Worm (Caenorhabditis elegans) whole organism, L3 larva: ENCODE data around the gene twk-16.

Experiments used
- R02D3.7 ChIP-seq: fragments of 150-350 bp; optimal IDR thresholded peaks from 2 replicates; lab custom pipeline; 2014; ENCODE audit warnings: missing biosample characterization, missing genetic modification characterization
- ZK546.5 ChIP-seq: sonication (generic microtip); optimal IDR thresholded peaks from 2 replicates; lab custom pipeline; 2017; ENCODE audit warnings: missing biosample characterization, missing genetic modification characterization
- aly-2 ChIP-seq: fragments of 150-350 bp; optimal IDR thresholded peaks from 2 replicates; lab custom pipeline; 2014; ENCODE audit warnings: missing biosample characterization, missing genetic modification characterization
- ama-1 ChIP-seq: fragments of 150-350 bp; optimal IDR thresholded peaks from 2 replicates; lab custom pipeline; 2018
- ceh-16 ChIP-seq: sonication (generic microtip); optimal IDR thresholded peaks from 2 replicates; lab custom pipeline; 2017; ENCODE audit warnings: missing biosample characterization, missing genetic modification characterization
- ceh-28 ChIP-seq: fragments of 150-350 bp; optimal IDR thresholded peaks from 2 replicates; lab custom pipeline; 2014; ENCODE audit warnings: missing biosample characterization, missing genetic modification reagents, missing genetic modification characterization
- ceh-82 ChIP-seq: fragments of 150-350 bp; optimal IDR thresholded peaks from 2 replicates; lab custom pipeline; 2014; ENCODE audit warnings: missing biosample characterization, missing genetic modification characterization
- ceh-9 ChIP-seq: sonication (generic microtip); optimal IDR thresholded peaks from 2 replicates; lab custom pipeline; 2018; ENCODE audit warnings: missing biosample characterization, missing genetic modification characterization
- daf-12 ChIP-seq: fragments of 150-350 bp; optimal IDR thresholded peaks from 2 replicates; lab custom pipeline; 2014; ENCODE audit warnings: missing biosample characterization, missing genetic modification reagents, missing genetic modification characterization
- egl-27 ChIP-seq: sonication (generic microtip); optimal IDR thresholded peaks from 4 replicates; lab custom pipeline; 2017; ENCODE audit warnings: missing biosample characterization, missing genetic modification reagents, missing genetic modification characterization
- egl-5 ChIP-seq: fragments of 150-350 bp; optimal IDR thresholded peaks from 2 replicates; lab custom pipeline; 2017; ENCODE audit warnings: missing biosample characterization, missing genetic modification reagents, missing genetic modification characterization, inconsistent platforms
- elt-1 ChIP-seq: fragments of 150-350 bp; optimal IDR thresholded peaks from 2 replicates; lab custom pipeline; 2014; ENCODE audit warnings: missing biosample characterization, missing genetic modification characterization
- elt-2 ChIP-seq: sonication (generic microtip); optimal IDR thresholded peaks from 2 replicates; lab custom pipeline; 2016; ENCODE audit warnings: missing genetic modification reagents, mild to moderate bottlenecking, missing genetic modification characterization, missing compliant biosample characterization
- elt-3 ChIP-seq, 3 experiments: fragments of 150-350 bp in 1 of 3; sonication (generic microtip) in 2 of 3; optimal IDR thresholded peaks; 2 replicates in 2 of 3; 4 replicates in 1 of 3; lab custom pipeline; 2014 to 2017; ENCODE audit warnings: missing biosample characterization in 3 of 3, missing genetic modification characterization in 3 of 3
- eor-1 ChIP-seq, 2 experiments: fragments of 150-350 bp; optimal IDR thresholded peaks; 2 replicates each; lab custom pipeline; 2014 to 2018; ENCODE audit warnings: missing biosample characterization in 2 of 2, missing genetic modification characterization in 2 of 2
- fkh-10 ChIP-seq: sonication (generic microtip); optimal IDR thresholded peaks from 2 replicates; lab custom pipeline; 2017; ENCODE audit warnings: missing biosample characterization, missing genetic modification reagents, missing genetic modification characterization
- fkh-2 ChIP-seq: fragments of 150-350 bp; optimal IDR thresholded peaks from 2 replicates; lab custom pipeline; 2014; ENCODE audit warnings: missing biosample characterization, missing genetic modification reagents, missing genetic modification characterization
- fos-1 ChIP-seq: fragments of 150-350 bp; optimal IDR thresholded peaks from 2 replicates; lab custom pipeline; 2014; ENCODE audit warnings: missing biosample characterization, missing genetic modification characterization
- hmg-11 ChIP-seq: sonication (generic microtip); optimal IDR thresholded peaks from 2 replicates; lab custom pipeline; 2016; ENCODE audit warnings: missing genetic modification characterization, missing compliant biosample characterization
- jun-1 ChIP-seq: fragments of 150-350 bp; optimal IDR thresholded peaks from 2 replicates; lab custom pipeline; 2014; ENCODE audit warnings: missing biosample characterization, missing genetic modification reagents, missing genetic modification characterization
- lin-15B ChIP-seq: fragments of 150-350 bp; optimal IDR thresholded peaks from 2 replicates; lab custom pipeline; 2014; ENCODE audit warnings: missing biosample characterization, missing genetic modification characterization
- lin-39 ChIP-seq: fragments of 150-350 bp; optimal IDR thresholded peaks from 2 replicates; lab custom pipeline; 2018; ENCODE audit warnings: missing biosample characterization, missing genetic modification reagents, missing genetic modification characterization
- lsy-12 ChIP-seq: sonication (generic microtip); optimal IDR thresholded peaks from 2 replicates; lab custom pipeline; 2016; ENCODE audit warnings: mild to moderate bottlenecking, missing genetic modification characterization, missing compliant biosample characterization
- mdl-1 ChIP-seq: fragments of 150-350 bp; optimal IDR thresholded peaks from 2 replicates; lab custom pipeline; 2014; ENCODE audit warnings: missing biosample characterization, missing genetic modification characterization
- mml-1 ChIP-seq: fragments of 150-350 bp; sonication (generic microtip); optimal IDR thresholded peaks from 3 replicates; lab custom pipeline; 2014; ENCODE audit warnings: missing biosample characterization, missing genetic modification characterization
- nfya-1 ChIP-seq: sonication (generic microtip); optimal IDR thresholded peaks from 2 replicates; lab custom pipeline; 2017; ENCODE audit warnings: missing genetic modification characterization, mild to moderate bottlenecking, missing compliant biosample characterization, antibody characterized with exemption, moderate library complexity; ENCODE audit not compliant: insufficient read depth
- nhr-11 ChIP-seq: fragments of 150-350 bp; optimal IDR thresholded peaks from 2 replicates; lab custom pipeline; 2014; ENCODE audit warnings: missing biosample characterization, missing genetic modification characterization
- nhr-12 ChIP-seq: fragments of 150-350 bp; optimal IDR thresholded peaks from 2 replicates; lab custom pipeline; 2014; ENCODE audit warnings: missing biosample characterization, missing genetic modification characterization
- nhr-23 ChIP-seq: fragments of 150-350 bp; optimal IDR thresholded peaks from 2 replicates; lab custom pipeline; 2014; ENCODE audit warnings: missing biosample characterization, missing genetic modification reagents, missing genetic modification characterization
- nhr-237 ChIP-seq: fragments of 150-350 bp; optimal IDR thresholded peaks from 2 replicates; lab custom pipeline; 2014; ENCODE audit warnings: missing biosample characterization, missing genetic modification characterization
- nhr-28 ChIP-seq: fragments of 150-350 bp; optimal IDR thresholded peaks from 2 replicates; lab custom pipeline; 2014; ENCODE audit warnings: missing biosample characterization, missing genetic modification characterization
- nhr-43 ChIP-seq: sonication (generic microtip); optimal IDR thresholded peaks from 2 replicates; lab custom pipeline; 2016; ENCODE audit warnings: mild to moderate bottlenecking, missing genetic modification characterization, missing compliant biosample characterization; ENCODE audit not compliant: poor library complexity, severe bottlenecking
- nhr-67 ChIP-seq: fragments of 150-350 bp; optimal IDR thresholded peaks from 2 replicates; lab custom pipeline; 2014; ENCODE audit warnings: missing biosample characterization, missing genetic modification characterization
- nhr-76 ChIP-seq: fragments of 150-350 bp; sonication (generic microtip); optimal IDR thresholded peaks from 5 replicates; lab custom pipeline; 2014; ENCODE audit warnings: missing biosample characterization, missing genetic modification characterization
- nhr-77 ChIP-seq: fragments of 150-350 bp; optimal IDR thresholded peaks from 2 replicates; lab custom pipeline; 2014; ENCODE audit warnings: missing biosample characterization, missing genetic modification characterization
- pha-4 ChIP-seq: fragments of 150-350 bp; optimal IDR thresholded peaks from 2 replicates; lab custom pipeline; 2014; ENCODE audit warnings: missing biosample characterization, missing genetic modification reagents, missing genetic modification characterization
- pqm-1 ChIP-seq: fragments of 150-350 bp; optimal IDR thresholded peaks from 2 replicates; lab custom pipeline; 2017; ENCODE audit warnings: missing biosample characterization, missing genetic modification characterization, inconsistent platforms
- skn-1 ChIP-seq: fragments of 150-350 bp; optimal IDR thresholded peaks from 2 replicates; lab custom pipeline; 2014; ENCODE audit warnings: missing biosample characterization, missing genetic modification characterization
- snpc-4 ChIP-seq: fragments of 150-350 bp; optimal IDR thresholded peaks from 2 replicates; lab custom pipeline; 2014; ENCODE audit warnings: missing biosample characterization, missing genetic modification characterization
- tbx-2 ChIP-seq: sonication (generic microtip); optimal IDR thresholded peaks from 2 replicates; lab custom pipeline; 2016; ENCODE audit warnings: mild to moderate bottlenecking, missing genetic modification characterization, missing compliant biosample characterization
- unc-39 ChIP-seq: sonication (generic microtip); optimal IDR thresholded peaks from 4 replicates; lab custom pipeline; 2017; ENCODE audit warnings: missing biosample characterization, missing genetic modification characterization
- unc-62 ChIP-seq: fragments of 150-350 bp; sonication (generic microtip); optimal IDR thresholded peaks from 4 replicates; lab custom pipeline; 2014; ENCODE audit warnings: missing biosample characterization, missing genetic modification reagents, missing genetic modification characterization
- zag-1 ChIP-seq: fragments of 150-350 bp; optimal IDR thresholded peaks from 2 replicates; lab custom pipeline; 2014; ENCODE audit warnings: missing biosample characterization, missing genetic modification characterization
- ztf-11 ChIP-seq: fragments of 150-350 bp; optimal IDR thresholded peaks from 2 replicates; lab custom pipeline; 2014; ENCODE audit warnings: missing biosample characterization, missing genetic modification characterization

The twk-16 gene

DNA sequence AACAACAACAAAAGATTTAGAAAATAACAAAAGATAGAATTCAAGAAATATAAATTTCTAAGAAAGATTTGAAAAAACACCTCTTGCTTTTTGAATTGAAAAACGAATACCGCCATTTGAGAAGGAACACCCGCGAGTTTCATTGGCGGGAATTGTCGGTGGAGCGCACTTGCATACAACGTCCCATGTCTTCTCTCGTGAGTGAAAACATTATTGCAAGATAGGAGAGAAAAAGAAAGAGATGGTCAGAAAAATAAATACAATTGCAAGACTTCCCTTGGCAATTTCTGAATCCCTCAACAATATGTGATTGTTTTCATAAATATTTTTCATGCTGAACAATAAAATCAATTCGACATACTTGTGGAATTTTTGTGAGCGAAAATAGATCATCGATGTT lies 25.2 kb downstream of the twk-16 start, which contains the start of gene K10B3.5 (continued):
- TF ChIP-seq elt-2 (tag; lab: Kevin White, UChicago) (peak; percentile 50), ceh-82 (tag; lab: Kevin White, UChicago) (no peak), fkh-2 (tag; lab: Kevin White, UChicago) (no peak), R02D3.7 (tag; lab: Kevin White, UChicago) (no peak), ZK546.5 (tag; lab: Kevin White, UChicago) (no peak), ama-1 (peak; percentile 33), egl-5 (tag; lab: Kevin White, UChicago) (peak; percentile 73), tbx-2 (no peak), ztf-11 (tag; lab: Kevin White, UChicago) (no peak), aly-2 (tag; lab: Kevin White, UChicago) (no peak), unc-39 (tag; lab: Kevin White, UChicago) (no peak), fos-1 (tag; lab: Kevin White, UChicago) (no peak)
- TF ChIP-seq, all 47 proteins: peak for 14

DNA sequence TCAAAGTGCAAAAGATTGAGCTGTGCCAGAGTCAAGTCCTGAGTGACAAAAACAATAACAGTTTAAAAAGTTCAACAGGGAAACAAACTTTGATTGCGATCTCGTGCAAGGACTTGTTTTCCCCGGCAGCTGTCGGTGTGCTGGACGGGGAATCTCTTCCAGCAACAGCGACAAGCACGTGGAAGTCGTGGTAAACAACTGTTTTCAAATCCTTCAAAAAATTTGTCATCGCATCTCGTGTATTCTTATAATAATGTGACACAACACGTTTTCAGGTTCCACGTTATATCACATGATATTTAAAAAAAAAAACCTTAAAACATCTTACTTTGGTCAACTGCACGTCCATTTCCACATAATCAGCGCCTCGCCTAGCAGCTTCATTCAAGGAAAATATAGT lies 27.7 kb downstream of the twk-16 start:
- TF ChIP-seq nhr-23 (tag; lab: Kevin White, UChicago) (no peak), fkh-2 (tag; lab: Kevin White, UChicago) (no peak), fkh-10 (GFP tag; lab: Kevin White, UChicago) (no peak), jun-1 (tag; lab: Kevin White, UChicago) (no peak), egl-5 (tag; lab: Kevin White, UChicago) (no peak), nfya-1 (tag; lab: Kevin White, UChicago) (peak; percentile 9), unc-62 (GFP tag; lab: Kevin White, UChicago) (no peak)

DNA sequence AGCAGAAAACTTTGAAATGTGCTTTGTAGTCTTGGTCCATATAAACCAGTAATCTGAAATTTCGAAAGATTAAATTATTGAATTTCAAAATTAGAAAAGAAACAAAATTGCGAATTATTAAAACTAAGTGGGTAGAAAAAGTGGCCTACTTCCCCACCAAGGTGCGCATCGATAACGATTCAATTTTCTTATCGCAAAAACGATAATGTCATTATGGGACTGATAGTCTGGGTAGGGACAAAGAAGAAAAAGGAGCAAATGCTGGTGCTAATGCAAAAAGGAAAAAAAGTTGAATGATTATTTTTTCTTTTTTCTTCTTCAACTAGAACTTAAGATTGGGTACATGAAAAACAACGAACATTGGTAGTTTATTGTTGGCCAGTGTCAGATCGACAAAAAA lies 29.7 kb downstream of the twk-16 start, which contains the start of gene gpcp-1:
TSS of gene gpcp-1 (minus strand) at position 53 of the 400 bp plus-strand sequence.
- TF ChIP-seq nhr-77 (tag; lab: Kevin White, UChicago) = no peak
- TF ChIP-seq egl-27 (tag; lab: Kevin White, UChicago) = no peak
- no peak for TF ChIP-seq skn-1 (tag; lab: Kevin White, UChicago)
- TF ChIP-seq mml-1 (tag; lab: Kevin White, UChicago) = no peak
- peak; percentile 20 for TF ChIP-seq pha-4 (tag; lab: Kevin White, UChicago)
- no peak for TF ChIP-seq eor-1 (tag; optimal IDR thresholded peaks at IDR 0.05; lab: Kevin White, UChicago)
- TF ChIP-seq elt-2 (tag; lab: Kevin White, UChicago) = peak; percentile 91
- TF ChIP-seq ceh-9 (tag; lab: Kevin White, UChicago) = no peak
- no peak for TF ChIP-seq nhr-76 (tag; lab: Kevin White, UChicago)
- TF ChIP-seq pqm-1 = peak; percentile 61
- no peak for TF ChIP-seq lin-15B
- TF ChIP-seq, all 47 proteins: peak for 3

DNA sequence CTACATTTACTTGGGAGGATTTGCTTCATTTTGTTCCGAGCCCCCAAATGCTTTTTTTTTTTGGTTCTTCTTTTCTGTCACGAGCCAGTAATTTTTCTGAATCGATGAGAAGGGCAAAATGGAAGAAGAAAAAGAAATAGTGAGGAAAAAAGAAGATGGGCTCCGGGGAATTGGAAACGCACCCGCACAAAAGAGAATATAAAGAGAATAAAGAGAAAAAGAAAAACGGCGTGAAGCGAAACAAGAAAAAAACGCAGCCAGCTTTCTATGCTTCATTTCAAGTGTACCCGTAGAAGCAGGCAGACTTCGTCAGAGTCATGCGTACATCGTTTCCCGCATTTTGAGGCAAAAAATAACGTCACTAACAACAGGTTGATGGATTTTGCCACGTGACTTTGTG lies 30.1 kb downstream of the twk-16 start:
- TF ChIP-seq elt-1 (tag; lab: Kevin White, UChicago) (no peak), daf-12 (no peak), fkh-2 (tag; lab: Kevin White, UChicago) (no peak), nhr-12 (tag; lab: Kevin White, UChicago) (no peak), nhr-11 (tag; lab: Kevin White, UChicago) (no peak), elt-3 (tag; optimal IDR thresholded peaks at IDR 0.05; lab: Kevin White, UChicago) (no peak), ceh-9 (tag; lab: Kevin White, UChicago) (no peak), nhr-237 (tag; lab: Kevin White, UChicago) (no peak), nhr-77 (tag; lab: Kevin White, UChicago) (no peak), ZK546.5 (tag; lab: Kevin White, UChicago) (no peak), mdl-1 (no peak), unc-62 (GFP tag; lab: Kevin White, UChicago) (no peak), lsy-12 (tag; lab: Kevin White, UChicago) (no peak), nfya-1 (tag; lab: Kevin White, UChicago) (peak; percentile 54), ceh-82 (tag; lab: Kevin White, UChicago) (no peak), skn-1 (tag; lab: Kevin White, UChicago) (no peak), ceh-16 (tag; lab: Kevin White, UChicago) (no peak), lin-39 (peak; percentile 4), mml-1 (tag; lab: Kevin White, UChicago) (no peak), eor-1 (tag; optimal IDR thresholded peaks at IDR 0.05; lab: Kevin White, UChicago) (no peak), ceh-28 (tag; lab: Kevin White, UChicago) (no peak), fos-1 (tag; lab: Kevin White, UChicago) (no peak), aly-2 (tag; lab: Kevin White, UChicago) (no peak), nhr-76 (tag; lab: Kevin White, UChicago) (no peak), ama-1 (peak; percentile 47), ztf-11 (tag; lab: Kevin White, UChicago) (no peak), snpc-4 (peak; percentile 8), nhr-28 (tag; lab: Kevin White, UChicago) (no peak), zag-1 (no peak), unc-39 (tag; lab: Kevin White, UChicago) (no peak), elt-2 (tag; lab: Kevin White, UChicago) (no peak), egl-5 (tag; lab: Kevin White, UChicago) (no peak), hmg-11 (peak; percentile 33), egl-27 (tag; lab: Kevin White, UChicago) (no peak), R02D3.7 (tag; lab: Kevin White, UChicago) (no peak), pqm-1 (no peak), fkh-10 (GFP tag; lab: Kevin White, UChicago) (peak; percentile 64), nhr-67 (no peak), nhr-43 (peak; percentile 19)
